Fruit fly (Drosophila melanogaster): Measurements from ENCODE around the gene Prx2.
A peak's percentile ranks its signal among the peaks of the same experiment; 100 is the strongest.

The Prx2 gene

DNA sequence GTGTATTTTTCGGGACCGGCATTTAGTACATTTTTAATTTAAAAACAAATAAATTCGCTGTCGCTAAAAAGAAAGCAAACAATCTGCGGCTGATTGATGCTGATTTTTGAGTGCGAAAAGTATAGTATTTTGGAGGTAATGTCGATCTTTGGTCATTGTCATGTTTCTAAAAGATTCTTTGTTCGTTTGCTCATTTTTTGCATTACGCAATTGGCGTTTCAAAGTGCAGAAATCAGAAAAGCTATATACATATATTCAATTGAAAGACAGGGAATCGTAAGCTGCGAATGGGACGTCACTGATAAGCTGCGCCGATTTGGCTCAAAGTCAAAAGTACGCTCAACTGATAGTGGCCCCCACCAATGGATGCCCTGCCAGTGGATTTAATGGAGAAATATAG lies 42.9 kb downstream of the Prx2 start:
- TF ChIP-seq noc (tag; optimal IDR thresholded peaks at IDR 0.05): no peak

DNA sequence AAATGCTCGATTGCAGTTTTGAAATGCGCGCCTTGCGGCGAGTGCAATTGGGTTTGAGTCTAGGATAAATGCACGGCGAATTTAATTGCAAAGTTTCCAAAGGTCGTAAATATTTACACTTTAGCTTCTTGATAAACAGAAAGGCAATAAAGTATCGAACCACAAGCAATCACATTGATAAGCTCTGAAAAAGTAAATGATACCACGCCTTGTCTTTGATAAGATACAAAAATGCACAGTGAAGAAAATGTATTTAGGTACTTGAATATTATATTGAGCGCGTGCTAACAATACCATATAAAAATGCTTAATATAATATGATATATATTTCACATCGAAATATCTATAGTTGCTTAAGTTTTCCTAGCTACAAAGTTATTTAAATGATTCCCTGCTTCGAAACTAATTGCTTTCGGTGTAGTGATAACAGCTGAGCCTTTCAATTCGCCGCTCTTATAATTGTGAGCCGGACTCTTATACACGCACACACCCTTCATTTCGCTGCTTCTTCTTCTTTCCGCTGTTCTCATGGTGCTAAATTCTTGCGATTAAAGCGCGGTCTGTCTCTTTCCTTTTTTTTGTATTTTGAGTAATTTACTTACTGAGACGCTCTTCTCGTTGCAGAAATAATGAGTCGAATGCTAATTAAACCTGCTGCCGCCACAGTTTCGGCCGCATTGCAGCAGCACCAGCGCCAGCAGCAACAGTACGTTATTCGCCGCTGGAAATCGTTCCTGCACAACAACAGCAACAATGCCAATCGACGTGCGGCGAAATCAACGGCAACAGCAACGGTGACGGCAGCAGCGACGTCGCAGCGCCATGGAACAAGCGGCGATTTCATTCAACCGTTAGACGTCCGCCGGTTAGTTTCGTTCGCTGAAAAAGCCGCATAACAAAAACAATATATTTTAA lies 43.9 kb downstream of the Prx2 start:
- TF ChIP-seq noc (tag; optimal IDR thresholded peaks at IDR 0.05): peak; percentile 63

DNA sequence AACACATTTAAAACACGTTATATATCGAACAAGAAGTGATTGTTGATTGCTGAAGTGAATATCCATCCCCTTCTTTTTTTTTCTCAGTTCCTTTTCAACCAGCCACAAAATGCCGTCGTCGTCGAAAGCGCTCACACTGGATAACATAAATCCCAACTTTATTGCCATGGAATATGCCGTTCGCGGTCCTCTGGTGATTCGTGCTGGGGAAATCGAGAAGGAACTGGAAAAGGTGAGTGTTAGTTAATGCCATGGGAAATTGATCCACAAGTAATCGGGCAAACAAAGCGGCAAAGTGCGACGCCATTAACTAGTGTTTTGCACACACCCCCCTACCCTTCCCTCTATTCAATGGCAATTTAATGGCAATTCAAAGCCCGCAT lies 44.5 kb downstream of the Prx2 start:
- no peak for TF ChIP-seq noc (tag; optimal IDR thresholded peaks at IDR 0.05)

DNA sequence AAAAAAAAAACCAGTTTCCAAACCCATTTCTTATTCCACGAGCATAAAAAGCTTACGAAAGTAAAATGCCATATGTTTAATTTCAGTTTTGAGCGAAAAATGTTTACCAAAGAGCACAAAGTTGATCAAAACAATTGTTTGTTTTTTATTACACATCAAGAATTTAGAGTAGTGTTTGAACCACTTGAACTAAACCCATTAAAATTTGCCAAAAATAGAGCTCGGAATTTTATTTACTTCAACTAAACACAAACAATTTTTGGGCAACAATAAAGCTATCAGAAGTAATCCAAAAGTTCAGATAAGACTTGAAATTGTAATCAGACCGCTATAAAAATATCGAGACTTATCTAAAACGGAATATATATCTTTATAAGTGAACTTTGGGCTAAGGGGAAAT lies 45.4 kb downstream of the Prx2 start:
- TF ChIP-seq noc (tag; optimal IDR thresholded peaks at IDR 0.05): no peak

DNA sequence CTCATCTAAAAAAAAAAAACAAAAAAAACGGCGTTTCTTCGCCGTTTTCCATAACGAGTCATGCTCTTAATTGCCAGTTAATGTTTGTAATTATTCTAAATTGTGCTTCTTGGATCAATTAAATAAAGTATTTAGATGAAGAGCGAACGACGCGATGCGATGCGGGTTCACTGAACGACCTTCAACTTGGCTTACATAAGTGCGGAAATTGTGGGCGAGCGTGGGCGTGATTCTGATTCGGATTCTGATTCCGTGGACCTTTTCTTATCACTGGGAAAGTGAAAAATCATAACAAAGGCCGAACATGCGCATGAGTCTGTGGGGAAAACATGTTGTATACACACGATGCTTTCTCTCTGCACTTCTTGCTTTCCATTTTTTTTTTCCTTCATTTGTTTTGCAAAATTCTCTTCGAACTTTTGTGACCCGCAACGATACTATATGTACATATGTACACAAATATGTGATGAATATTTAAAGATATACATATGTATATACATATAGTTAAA lies 45.9 kb downstream of the Prx2 start:
- TF ChIP-seq noc (tag; optimal IDR thresholded peaks at IDR 0.05): no peak

DNA sequence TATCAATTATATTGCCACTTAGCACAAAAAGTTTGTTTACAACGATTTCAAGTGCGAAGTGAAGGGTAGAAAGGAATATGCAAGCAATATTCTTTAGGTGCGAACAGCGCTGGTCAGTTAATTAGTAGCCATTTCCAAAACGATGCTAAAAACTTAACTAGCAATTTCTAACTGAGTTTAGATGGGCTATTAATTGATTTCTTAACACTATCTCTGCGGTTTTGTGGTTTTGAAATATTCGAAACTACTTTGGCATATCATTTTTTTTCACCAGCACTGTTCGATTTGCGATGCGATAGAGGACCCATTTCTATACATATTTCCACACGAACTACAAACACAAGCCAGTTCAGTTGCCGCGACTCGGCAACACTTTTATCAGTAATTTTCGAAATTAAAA lies 46.9 kb downstream of the Prx2 start:
- peak; percentile 81 for TF ChIP-seq noc (tag; optimal IDR thresholded peaks at IDR 0.05)

Measured in whole organism, larva.